Worm (Caenorhabditis elegans): ENCODE measurements around the gene ndab-2.

ndab-2 gene

DNA sequence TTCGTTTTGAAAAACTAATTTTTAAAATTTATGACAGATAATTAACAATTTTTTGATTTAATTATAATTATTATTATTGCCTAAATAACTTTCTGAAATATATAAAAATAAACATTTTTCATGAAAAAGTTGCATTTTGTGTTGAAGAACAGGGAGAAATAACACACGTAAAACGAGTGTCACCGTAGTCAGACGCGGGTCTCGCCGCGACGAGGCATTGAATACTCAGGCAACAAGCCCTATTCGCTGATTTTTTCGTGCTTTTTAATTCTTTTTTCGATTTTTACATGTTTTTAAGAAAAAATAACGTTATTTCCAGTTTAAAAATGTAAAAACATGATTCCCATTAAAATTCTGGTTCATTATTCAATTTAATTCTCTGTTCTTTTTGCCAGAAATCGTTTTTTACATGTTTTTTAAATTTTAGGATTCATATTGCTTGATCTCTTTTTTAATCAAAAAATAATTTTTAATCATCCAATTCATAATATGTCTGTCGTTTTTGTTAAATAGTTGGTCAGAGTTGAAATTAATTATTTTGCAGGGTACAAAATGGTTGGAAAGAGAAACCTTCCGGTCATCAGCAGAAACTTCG lies 27.4 kb downstream of the ndab-2 start, which contains the start of gene rpl-6:
TSS of gene rpl-6 (plus strand) at position 545 of the 595 bp plus-strand sequence.
- no peak for TF ChIP-seq lin-39 (tag; optimal IDR thresholded peaks at IDR 0.05)
- TF ChIP-seq aha-1 (tag): peak; percentile 99
- peak; percentile 81 for TF ChIP-seq zfp-2 (tag; optimal IDR thresholded peaks at IDR 0.05)
- TF ChIP-seq unc-62 (GFP tag; optimal IDR thresholded peaks at IDR 0.05 in 1 of 2): no peak
- TF ChIP-seq unc-62 (tag; optimal IDR thresholded peaks at IDR 0.05): no peak
- TF ChIP-seq duxl-1 (tag; optimal IDR thresholded peaks at IDR 0.05; ENCODE audit: poor library complexity): peak; percentile 64
- TF ChIP-seq tra-1 (GFP tag; IDR thresholded peaks at IDR 0.05): peak; percentile 20; the same call in 1 of the 2 replicates
- TF ChIP-seq ceh-44 (GFP tag; IDR thresholded peaks at IDR 0.05): 0 out of 2 replicates have a peak, but pooled peaks have one; percentile 32
- peak; percentile 98 to 100 for TF ChIP-seq lsy-2 (tag; optimal IDR thresholded peaks at IDR 0.05)
- peak; percentile 88 for TF ChIP-seq dpl-1 (GFP tag; optimal IDR thresholded peaks at IDR 0.05)
- TF ChIP-seq snpc-4 (tag; optimal IDR thresholded peaks at IDR 0.05): peak; percentile 25
- TF ChIP-seq D1046.2 (GFP tag; IDR thresholded peaks at IDR 0.05): peak; percentile 99
- peak; percentile 31 for TF ChIP-seq mxl-3 (GFP tag; optimal IDR thresholded peaks at IDR 0.05)
- TF ChIP-seq ceh-28 (tag; optimal IDR thresholded peaks at IDR 0.05): no peak
- peak; percentile 17 for TF ChIP-seq gei-8 (GFP tag; optimal IDR thresholded peaks at IDR 0.05)
- TF ChIP-seq R02D3.7 (tag; optimal IDR thresholded peaks at IDR 0.05): no peak
- no peak for TF ChIP-seq F10B5.3 (tag; optimal IDR thresholded peaks at IDR 0.05)
- TF ChIP-seq hlh-30 (tag; optimal IDR thresholded peaks at IDR 0.05; ENCODE audit: insufficient read depth): peak; percentile 88
- no peak for TF ChIP-seq Y48G9A.11 (GFP tag; IDR thresholded peaks at IDR 0.05)
- peak; percentile 95 for TF ChIP-seq nhr-77 (tag; optimal IDR thresholded peaks at IDR 0.05)
- TF ChIP-seq ztf-11 (tag; optimal IDR thresholded peaks at IDR 0.05): no peak
- TF ChIP-seq lin-13 (GFP tag; optimal IDR thresholded peaks at IDR 0.05): peak; percentile 77
- peak; percentile 27; the same call in 1 of the 2 replicates for TF ChIP-seq ceh-20 (GFP tag; IDR thresholded peaks at IDR 0.05)
- TF ChIP-seq ctbp-1 (GFP tag; IDR thresholded peaks at IDR 0.05): peak; percentile 46; the same call in 1 of the 2 replicates
- no peak for TF ChIP-seq nhr-42 (GFP tag; IDR thresholded peaks at IDR 0.05)
- 0 out of 2 replicates have a peak, but pooled peaks have one; percentile 17 for TF ChIP-seq lim-7 (GFP tag; IDR thresholded peaks at IDR 0.05)
- TF ChIP-seq daf-8 (GFP tag; IDR thresholded peaks at IDR 0.05): no peak
- TF ChIP-seq dmd-8 (GFP tag; IDR thresholded peaks at IDR 0.05): no peak
- TF ChIP-seq snpc-1.2 (GFP tag; IDR thresholded peaks at IDR 0.05): no peak
- no peak for TF ChIP-seq nhr-237 (tag; optimal IDR thresholded peaks at IDR 0.05)
- TF ChIP-seq ZK337.2 (GFP tag; IDR thresholded peaks at IDR 0.05): no peak
- TF ChIP-seq ZK546.5 (tag; optimal IDR thresholded peaks at IDR 0.05): peak in 1 of 2 experiments; percentile 77
- TF ChIP-seq ceh-82 (tag; optimal IDR thresholded peaks at IDR 0.05): no peak
- TF ChIP-seq vab-7 (GFP tag; IDR thresholded peaks at IDR 0.05): no peak
- peak; percentile 90 for TF ChIP-seq nhr-6 (tag; optimal IDR thresholded peaks at IDR 0.05)
- no peak for TF ChIP-seq tag-97 (GFP tag; IDR thresholded peaks at IDR 0.05)
- no peak for TF ChIP-seq F49E8.2 (tag; optimal IDR thresholded peaks at IDR 0.05; ENCODE audit: borderline replicate concordance)
- TF ChIP-seq nhr-25 (tag; optimal IDR thresholded peaks at IDR 0.05; ENCODE audit: borderline replicate concordance, insufficient read depth): peak; percentile 62
- no peak for TF ChIP-seq F26F4.8 (GFP tag; conservative IDR thresholded peaks at IDR 0.05)
- TF ChIP-seq ces-1 (GFP tag; optimal IDR thresholded peaks at IDR 0.05): no peak
- peak; percentile 23 for TF ChIP-seq egl-27 (tag; optimal IDR thresholded peaks at IDR 0.05)
- TF ChIP-seq hlh-11 (tag; optimal IDR thresholded peaks at IDR 0.05): peak; percentile 74
- no peak for TF ChIP-seq ceh-32 (tag; optimal IDR thresholded peaks at IDR 0.05; ENCODE audit: poor library complexity)
- TF ChIP-seq lin-1 (GFP tag; IDR thresholded peaks at IDR 0.05): no peak
- TF ChIP-seq zip-2 (tag; optimal IDR thresholded peaks at IDR 0.05): peak; percentile 38
- TF ChIP-seq nhr-76 (tag; optimal IDR thresholded peaks at IDR 0.05): no peak
- peak; percentile 46 for TF ChIP-seq F37D6.2 (tag; optimal IDR thresholded peaks at IDR 0.05)
- no peak for TF ChIP-seq nhr-111 (GFP tag; optimal IDR thresholded peaks at IDR 0.05)
- no peak for TF ChIP-seq zip-11 (GFP tag; IDR thresholded peaks at IDR 0.05)
- TF ChIP-seq fkh-10 (GFP tag; optimal IDR thresholded peaks at IDR 0.05): peak; percentile 77
- TF ChIP-seq Y75B8A.6 (GFP tag; IDR thresholded peaks at IDR 0.05): no peak

Measured in whole organism, L4 larva.